Fruit fly (Drosophila melanogaster): Measurements from ENCODE around the gene CG33796.
A peak's percentile ranks its signal among the peaks of the same experiment; 100 is the strongest.

- TF ChIP-seq CG11617 (GFP tag; optimal IDR thresholded peaks at IDR 0.05) (peak; percentile 90), toe (GFP tag; optimal IDR thresholded peaks at IDR 0.05) (peak; percentile 90), CG1620 (GFP tag; optimal IDR thresholded peaks at IDR 0.05) (peak; percentile 89), CG12768 (GFP tag; optimal IDR thresholded peaks at IDR 0.05) (peak; percentile 92), CG5204 (GFP tag; optimal IDR thresholded peaks at IDR 0.05) (no peak), pad (GFP tag; optimal IDR thresholded peaks at IDR 0.05) (peak; percentile 72), tj (GFP tag; optimal IDR thresholded peaks at IDR 0.05) (peak; percentile 93), bab1 (GFP tag; optimal IDR thresholded peaks at IDR 0.05) (peak; percentile 93)
Measured at dm6 chr3L:16128481-16128972, 41.4 kb downstream of the CG33796 start, which contains the start of gene Pgm1.
